Fruit fly (Drosophila melanogaster) whole organism, embryonic: ENCODE data around the gene CG13252.

Experiments
- ATbp ChIP-seq: fragments of 200-800 bp; sonication (Bioruptor generic); optimal IDR thresholded peaks from 2 replicates; lab custom pipeline; 2017; ENCODE audit warnings: missing biosample characterization, mild to moderate bottlenecking, missing genetic modification characterization, missing genetic modification reagents
- Atf3 ChIP-seq: fragments of 200-800 bp; sonication (Bioruptor generic); optimal IDR thresholded peaks from 3 replicates; lab custom pipeline; 2016; ENCODE audit warnings: missing biosample characterization, missing genetic modification characterization
- BEAF-32 ChIP-seq: fragments of 200-800 bp; sonication (Bioruptor generic); optimal IDR thresholded peaks from 3 replicates; lab custom pipeline; 2017; ENCODE audit warnings: missing biosample characterization, missing genetic modification characterization, mild to moderate bottlenecking, moderate library complexity, missing genetic modification reagents
- Bdp1 ChIP-seq: fragments of 200-800 bp; sonication (Bioruptor generic); optimal IDR thresholded peaks from 3 replicates; lab custom pipeline; 2016; ENCODE audit warnings: missing biosample characterization, missing genetic modification characterization
- CG10979 ChIP-seq: fragments of 200-800 bp; sonication (Bioruptor generic); optimal IDR thresholded peaks from 2 replicates; lab custom pipeline; 2018; ENCODE audit warnings: missing biosample characterization, mild to moderate bottlenecking, missing genetic modification characterization, moderate library complexity
- CG12219 ChIP-seq: fragments of 200-800 bp; sonication (Bioruptor generic); optimal IDR thresholded peaks from 3 replicates; lab custom pipeline; 2018; ENCODE audit warnings: missing biosample characterization, mild to moderate bottlenecking, missing genetic modification characterization
- CG12391 ChIP-seq: fragments of 200-800 bp; sonication (Bioruptor generic); optimal IDR thresholded peaks from 3 replicates; lab custom pipeline; 2018; ENCODE audit warnings: missing biosample characterization, mild to moderate bottlenecking, missing genetic modification characterization, moderate library complexity
- CG15011 ChIP-seq: fragments of 200-800 bp; sonication (Bioruptor generic); optimal IDR thresholded peaks from 3 replicates; lab custom pipeline; 2018; ENCODE audit warnings: missing biosample characterization, mild to moderate bottlenecking, missing genetic modification characterization
- CG1529 ChIP-seq: fragments of 200-800 bp; sonication (Bioruptor generic); optimal IDR thresholded peaks from 3 replicates; lab custom pipeline; 2018; ENCODE audit warnings: missing biosample characterization, missing genetic modification characterization
- CG15514 ChIP-seq: fragments of 200-800 bp; sonication (Bioruptor generic); optimal IDR thresholded peaks from 3 replicates; lab custom pipeline; 2017; ENCODE audit warnings: missing biosample characterization, missing genetic modification characterization, mild to moderate bottlenecking, moderate library complexity, missing genetic modification reagents
- CG15601 ChIP-seq: fragments of 200-800 bp; sonication (Bioruptor generic); optimal IDR thresholded peaks from 3 replicates; lab custom pipeline; 2019; ENCODE audit warnings: missing biosample characterization, mild to moderate bottlenecking, missing genetic modification characterization, moderate library complexity
- CG17186 ChIP-seq: fragments of 200-800 bp; sonication (Bioruptor generic); optimal IDR thresholded peaks from 3 replicates; lab custom pipeline; 2017; ENCODE audit warnings: missing biosample characterization, missing genetic modification reagents, missing genetic modification characterization
- CG30020 ChIP-seq: fragments of 200-800 bp; optimal IDR thresholded peaks from 2 replicates; lab custom pipeline; 2019; ENCODE audit warnings: missing biosample characterization, mild to moderate bottlenecking, missing genetic modification characterization, moderate library complexity
- CG30431 ChIP-seq: fragments of 200-800 bp; sonication (Bioruptor generic); optimal IDR thresholded peaks from 2 replicates; lab custom pipeline; 2017; ENCODE audit warnings: missing biosample characterization, missing genetic modification characterization
- CG4730 ChIP-seq: fragments of 200-800 bp; sonication (Bioruptor generic); IDR thresholded peaks from 2 replicates; pipeline ENCODE4 v1.3.6; 2022; ENCODE audit warnings: missing biosample characterization, missing genetic modification characterization
- CG6813 ChIP-seq: fragments of 200-800 bp; sonication (Bioruptor generic); optimal IDR thresholded peaks from 2 replicates; lab custom pipeline; 2017; ENCODE audit warnings: missing biosample characterization, missing genetic modification characterization, mild to moderate bottlenecking, moderate library complexity, missing genetic modification reagents
- CG7839 ChIP-seq: fragments of 200-800 bp; sonication (Bioruptor generic); optimal IDR thresholded peaks from 3 replicates; lab custom pipeline; 2018; ENCODE audit warnings: missing biosample characterization, mild to moderate bottlenecking, missing genetic modification characterization, moderate library complexity
- Camta ChIP-seq: fragments of 200-800 bp; sonication (Bioruptor generic); optimal IDR thresholded peaks from 2 replicates; lab custom pipeline; 2016; ENCODE audit warnings: missing biosample characterization, missing genetic modification characterization
- D19A ChIP-seq: fragments of 200-800 bp; optimal IDR thresholded peaks from 3 replicates; lab custom pipeline; 2019; ENCODE audit warnings: missing biosample characterization, mild to moderate bottlenecking, missing genetic modification characterization, moderate library complexity
- D19B ChIP-seq: fragments of 200-800 bp; sonication (Bioruptor generic); optimal IDR thresholded peaks from 2 replicates; lab custom pipeline; 2017; ENCODE audit warnings: missing biosample characterization, mild to moderate bottlenecking, missing genetic modification characterization
- Dip2 ChIP-seq: fragments of 200-800 bp; sonication (Bioruptor generic); IDR thresholded peaks from 2 replicates; pipeline ENCODE4 v1.3.6; 2022; ENCODE audit warnings: missing biosample characterization, missing genetic modification characterization
- Dll ChIP-seq: fragments of 200-800 bp; sonication (Bioruptor generic); IDR thresholded peaks from 4 replicates; pipeline ENCODE4 v1.3.6; 2022; ENCODE audit warnings: missing biosample characterization, missing genetic modification characterization; ENCODE audit not compliant: partially characterized antibody
- Hmx ChIP-seq: fragments of 200-800 bp; sonication (Bioruptor generic); optimal IDR thresholded peaks from 2 replicates; lab custom pipeline; 2016; ENCODE audit warnings: missing biosample characterization, missing genetic modification characterization
- NfI ChIP-seq: fragments of 200-800 bp; sonication (Bioruptor generic); optimal IDR thresholded peaks from 3 replicates; lab custom pipeline; 2018; ENCODE audit warnings: missing biosample characterization, mild to moderate bottlenecking, missing genetic modification characterization, moderate library complexity
- Oli ChIP-seq: fragments of 200-800 bp; sonication (Bioruptor generic); optimal IDR thresholded peaks from 2 replicates; lab custom pipeline; 2018; ENCODE audit warnings: missing biosample characterization, mild to moderate bottlenecking, missing genetic modification characterization, moderate library complexity
- Ravus ChIP-seq: fragments of 200-800 bp; sonication (Bioruptor generic); IDR thresholded peaks from 2 replicates; pipeline ENCODE4 v1.3.6; 2022; ENCODE audit warnings: missing biosample characterization, missing genetic modification characterization
- Sin3A ChIP-seq: fragments of >200 bp; optimal IDR thresholded peaks from 2 replicates; lab custom pipeline; 2018
- Six4 ChIP-seq: fragments of 200-800 bp; sonication (Bioruptor generic); optimal IDR thresholded peaks from 2 replicates; lab custom pipeline; 2016; ENCODE audit warnings: missing biosample characterization, missing genetic modification characterization
- Sry-δ ChIP-seq: fragments of 200-800 bp; sonication (Bioruptor generic); optimal IDR thresholded peaks from 2 replicates; lab custom pipeline; 2016; ENCODE audit warnings: missing biosample characterization, missing genetic modification characterization
- Taf1 ChIP-seq: fragments of 200-800 bp; sonication (Bioruptor generic); IDR thresholded peaks from 2 replicates; pipeline ENCODE4 v1.3.6; 2022; ENCODE audit warnings: missing biosample characterization, missing genetic modification characterization
- Xbp1 ChIP-seq: fragments of 200-800 bp; sonication (Bioruptor generic); optimal IDR thresholded peaks from 3 replicates; lab custom pipeline; 2016; ENCODE audit warnings: missing biosample characterization, mild to moderate bottlenecking, missing genetic modification characterization
- bowl ChIP-seq: fragments of 200-800 bp; sonication (Bioruptor generic); IDR thresholded peaks from 2 replicates; pipeline ENCODE4 v1.3.6; 2022; ENCODE audit warnings: missing biosample characterization, missing genetic modification characterization
- btn ChIP-seq: fragments of 200-800 bp; sonication (Bioruptor generic); optimal IDR thresholded peaks from 2 replicates; lab custom pipeline; 2016; ENCODE audit warnings: missing biosample characterization, missing genetic modification characterization
- cwo ChIP-seq: fragments of 200-800 bp; sonication (Bioruptor generic); optimal IDR thresholded peaks from 3 replicates; lab custom pipeline; 2017; ENCODE audit warnings: missing biosample characterization, missing genetic modification characterization, mild to moderate bottlenecking, moderate library complexity, missing genetic modification reagents
- dati ChIP-seq: fragments of 200-800 bp; sonication (Bioruptor generic); IDR thresholded peaks from 2 replicates; pipeline ENCODE4 v1.3.6; 2022; ENCODE audit warnings: missing biosample characterization, missing genetic modification characterization
- dpn ChIP-seq, 2 experiments: fragments of 200-800 bp; sonication (Bioruptor generic); optimal IDR thresholded peaks; 3 replicates each; lab custom pipeline; 2016; ENCODE audit warnings: missing biosample characterization in 2 of 2, missing genetic modification characterization in 2 of 2
- eve ChIP-seq, 2 experiments: fragments of >200 bp; optimal IDR thresholded peaks; 2 replicates each; lab custom pipeline; 2017; ENCODE audit warnings: missing biosample characterization in 2 of 2, missing genetic modification characterization in 2 of 2
- hb ChIP-seq: fragments of 200-800 bp; sonication (Bioruptor generic); IDR thresholded peaks from 3 replicates; pipeline ENCODE4 v1.3.6; 2022; ENCODE audit warnings: missing biosample characterization, missing genetic modification characterization; ENCODE audit not compliant: partially characterized antibody
- ind ChIP-seq: fragments of 200-800 bp; sonication (Bioruptor generic); optimal IDR thresholded peaks from 3 replicates; lab custom pipeline; 2016; ENCODE audit warnings: missing biosample characterization, missing genetic modification characterization
- kah ChIP-seq: fragments of 200-800 bp; sonication (Bioruptor generic); optimal IDR thresholded peaks from 2 replicates; lab custom pipeline; 2018; ENCODE audit warnings: missing biosample characterization, mild to moderate bottlenecking, missing genetic modification characterization
- lov ChIP-seq, 2 experiments: fragments of 200-800 bp in 1 of 2; fragments of >200 bp in 1 of 2; sonication (Bioruptor generic) in 1 of 2; IDR thresholded peaks in 1 of 2; optimal IDR thresholded peaks in 1 of 2; 2 replicates in 1 of 2; 3 replicates in 1 of 2; pipeline versions ENCODE4 v1.3.6 to Lab custom; 2017 to 2022; ENCODE audit warnings: missing biosample characterization in 1 of 2, missing genetic modification characterization in 1 of 2
- luna ChIP-seq: fragments of 200-800 bp; sonication (Bioruptor generic); optimal IDR thresholded peaks from 2 replicates; lab custom pipeline; 2016; ENCODE audit warnings: missing biosample characterization, missing genetic modification characterization
- nmo ChIP-seq: fragments of 200-800 bp; sonication (Bioruptor generic); optimal IDR thresholded peaks from 2 replicates; lab custom pipeline; 2018; ENCODE audit warnings: missing biosample characterization, mild to moderate bottlenecking, missing genetic modification characterization, moderate library complexity
- sens-2 ChIP-seq: fragments of 200-800 bp; sonication (Bioruptor generic); IDR thresholded peaks from 2 replicates; pipeline ENCODE4 v1.3.6; 2022; ENCODE audit warnings: missing biosample characterization, missing genetic modification characterization
- seq ChIP-seq: fragments of 200-800 bp; sonication (Bioruptor generic); IDR thresholded peaks from 2 replicates; pipeline ENCODE4 v1.3.6; 2022; ENCODE audit warnings: missing biosample characterization, missing genetic modification characterization
- ssp ChIP-seq: fragments of 200-800 bp; sonication (Bioruptor generic); IDR thresholded peaks from 2 replicates; pipeline ENCODE4 v1.3.6; 2022; ENCODE audit warnings: missing biosample characterization, missing genetic modification characterization
- unpg ChIP-seq: fragments of 200-800 bp; sonication (Bioruptor generic); optimal IDR thresholded peaks from 3 replicates; lab custom pipeline; 2018; ENCODE audit warnings: missing biosample characterization, mild to moderate bottlenecking, missing genetic modification characterization, moderate library complexity
- yki ChIP-seq: fragments of >200 bp; optimal IDR thresholded peaks from 3 replicates; lab custom pipeline; 2018

The CG13252 gene

dm6 chr3L:20771001-20771890, 40.9 kb downstream of the CG13252 start, which contains the start of the genes CG4042 and Pitslre (continued):
- TF ChIP-seq BEAF-32 (GFP tag; lab: Kevin White, UChicago) (peak; percentile 73), Bdp1 (GFP tag; lab: Kevin White, UChicago) (peak; percentile 16), Oli (tag; lab: Kevin White, UChicago) (peak; percentile 28), hb (GFP tag; lab: Robert Waterston, UW) (peak; percentile 54; the same call in 1 of the 3 replicates), CG12391 (peak; percentile 38), btn (GFP tag; lab: Kevin White, UChicago) (no peak), Atf3 (no peak), CG6813 (GFP tag; lab: Kevin White, UChicago) (no peak), CG15601 (tag; lab: Kevin White, UChicago) (no peak), dpn (GFP tag; optimal IDR thresholded peaks at IDR 0.05; lab: Kevin White, UChicago) (peak in 1 of 2 experiments; percentile 50), CG17186 (peak; percentile 15), Six4 (GFP tag; lab: Kevin White, UChicago) (peak; percentile 18), Sin3A (lab: Kevin White, UChicago) (peak; percentile 52), ssp (GFP tag; lab: Robert Waterston, UW) (peak; percentile 24; the same call in 1 of the 2 replicates), sens-2 (GFP tag; lab: Robert Waterston, UW) (no peak), Ravus (GFP tag; lab: Robert Waterston, UW) (no peak), nmo (GFP tag; lab: Kevin White, UChicago) (peak; percentile 29), D19B (GFP tag; lab: Kevin White, UChicago) (peak; percentile 25), Sry-δ (GFP tag; lab: Kevin White, UChicago) (peak; percentile 55), eve (GFP tag; optimal IDR thresholded peaks at IDR 0.05; lab: Kevin White, UChicago) (no peak), cwo (GFP tag; lab: Kevin White, UChicago) (peak; percentile 7), lov (optimal IDR thresholded peaks at IDR 0.05; lab: Kevin White, UChicago) (no peak), lov (GFP tag; IDR thresholded peaks at IDR 0.05; lab: Robert Waterston, UW) (no peak), ATbp (GFP tag; lab: Kevin White, UChicago) (no peak), ind (GFP tag; lab: Kevin White, UChicago) (peak; percentile 56), CG12219 (GFP tag; lab: Kevin White, UChicago) (no peak), dati (GFP tag; lab: Robert Waterston, UW) (no peak), yki (no peak), Camta (GFP tag; lab: Kevin White, UChicago) (no peak), Taf1 (GFP tag; lab: Robert Waterston, UW) (no peak), luna (no peak), unpg (GFP tag; lab: Kevin White, UChicago) (peak; percentile 7), CG4730 (GFP tag; lab: Robert Waterston, UW) (0 out of 2 replicates have a peak, but pooled peaks have one; percentile 6), NfI (GFP tag; lab: Kevin White, UChicago) (peak; percentile 42), CG15514 (peak; percentile 22), CG1529 (GFP tag; lab: Kevin White, UChicago) (no peak), Dll (GFP tag; lab: Robert Waterston, UW) (peak; percentile 90), kah (GFP tag; lab: Kevin White, UChicago) (no peak), CG7839 (tag; lab: Kevin White, UChicago) (peak; percentile 30), seq (GFP tag; lab: Robert Waterston, UW) (0 out of 2 replicates have a peak, but pooled peaks have one; percentile 8), Xbp1 (GFP tag; lab: Kevin White, UChicago) (peak; percentile 70), Dip2 (GFP tag; lab: Robert Waterston, UW) (no peak), CG15011 (GFP tag; lab: Kevin White, UChicago) (no peak), CG10979 (tag; lab: Kevin White, UChicago) (peak; percentile 10), bowl (no peak), CG30431 (GFP tag; lab: Kevin White, UChicago) (no peak), CG30020 (tag; lab: Kevin White, UChicago) (peak; percentile 6), Hmx (no peak), D19A (peak; percentile 37)
